Worm (Caenorhabditis elegans): ENCODE measurements around the gene F44E5.4.

DNA sequence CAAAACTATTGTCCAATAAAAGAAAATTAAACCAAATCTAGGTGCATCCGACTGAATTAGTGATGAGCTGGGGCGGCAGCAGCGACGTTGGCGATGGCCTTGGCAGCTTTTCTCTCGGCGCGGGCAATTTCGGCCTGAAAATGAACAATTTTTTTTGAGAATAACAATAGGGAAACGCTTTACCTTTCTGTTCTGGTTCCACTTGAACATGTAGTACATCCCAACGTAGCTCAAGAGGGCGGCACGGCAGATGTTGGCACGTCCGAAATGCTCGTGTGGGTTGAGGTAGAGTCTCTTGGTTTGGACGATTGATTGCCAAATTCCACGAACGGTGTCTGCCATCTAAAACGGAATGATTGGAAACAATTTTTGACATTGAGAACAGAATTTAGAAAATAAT lies 15.1 kb upstream of the F44E5.4 start, which contains the start of gene F44E5.1:
- TF ChIP-seq unc-3 (GFP tag; conservative IDR thresholded peaks at IDR 0.05) (no peak), unc-3 (tag; optimal IDR thresholded peaks at IDR 0.05) (no peak), dmd-4 (tag; optimal IDR thresholded peaks at IDR 0.05; ENCODE audit: borderline replicate concordance) (no peak), npax-4 (tag; optimal IDR thresholded peaks at IDR 0.05) (no peak), F13H6.1 (tag; optimal IDR thresholded peaks at IDR 0.05) (no peak)
